Fruit fly (Drosophila melanogaster): ENCODE data around the gene CG7565.

- no peak for TF ChIP-seq dmrt93B (GFP tag; optimal IDR thresholded peaks at IDR 0.05)
- TF ChIP-seq tai (GFP tag; optimal IDR thresholded peaks at IDR 0.05), result no peak
- no peak for TF ChIP-seq rgr (GFP tag; optimal IDR thresholded peaks at IDR 0.05)
- no peak for TF ChIP-seq Hr78 (GFP tag; optimal IDR thresholded peaks at IDR 0.05)
- no peak for TF ChIP-seq lola (GFP tag; optimal IDR thresholded peaks at IDR 0.05)
- no peak for TF ChIP-seq CrebA (GFP tag; optimal IDR thresholded peaks at IDR 0.05; ENCODE audit: borderline replicate concordance)
- TF ChIP-seq Dif (GFP tag; optimal IDR thresholded peaks at IDR 0.05; ENCODE audit: partially characterized antibody), result no peak
- no peak for TF ChIP-seq h (GFP tag; optimal IDR thresholded peaks at IDR 0.05)
- TF ChIP-seq OdsH (GFP tag; optimal IDR thresholded peaks at IDR 0.05), result no peak
- no peak for TF ChIP-seq brk (GFP tag; optimal IDR thresholded peaks at IDR 0.05)
Measured at dm6 chr3L:8069167-8069566, 22.4 kb downstream of the CG7565 start, which contains the start of gene CG42590.

All from whole organism, wandering third instar larva.